Fruit fly (Drosophila melanogaster) whole organism, wandering third instar larva: Measurements from ENCODE around the gene Sdic3.
"Not testable (repeated sequence)": the region's sequence is repeated elsewhere in the genome, so short reads cannot be mapped to it uniquely, and the experiment has no call there.

ENCODE experiments used
- Abd-B ChIP-seq: fragments of >200 bp; optimal IDR thresholded peaks from 2 replicates; lab custom pipeline; 2017; ENCODE audit warnings: missing biosample characterization, missing genetic modification characterization
- CG9705 ChIP-seq: fragments of 200-800 bp; sonication (Bioruptor generic); optimal IDR thresholded peaks from 2 replicates; lab custom pipeline; 2018; ENCODE audit warnings: missing biosample characterization, mild to moderate bottlenecking, missing genetic modification characterization
- CrebA ChIP-seq: fragments of 200-800 bp; sonication (Bioruptor generic); optimal IDR thresholded peaks from 2 replicates; lab custom pipeline; 2016; ENCODE audit warnings: missing biosample characterization, mild to moderate bottlenecking, missing genetic modification characterization, borderline replicate concordance
- Dfd ChIP-seq: fragments of >200 bp; optimal IDR thresholded peaks from 2 replicates; lab custom pipeline; 2017; ENCODE audit warnings: missing biosample characterization, missing genetic modification characterization
- GATAd ChIP-seq: sonication (Bioruptor generic); optimal IDR thresholded peaks from 2 replicates; lab custom pipeline; 2016; ENCODE audit warnings: missing biosample characterization, missing genetic modification characterization
- HLH106 ChIP-seq: fragments of 200-800 bp; optimal IDR thresholded peaks from 3 replicates; lab custom pipeline; 2019; ENCODE audit warnings: missing biosample characterization, mild to moderate bottlenecking, missing genetic modification characterization, moderate library complexity
- Hnf4 ChIP-seq: fragments of 200-800 bp; sonication (Bioruptor generic); optimal IDR thresholded peaks from 2 replicates; lab custom pipeline; 2016; ENCODE audit warnings: missing biosample characterization, mild to moderate bottlenecking, missing genetic modification characterization
- Hr78 ChIP-seq: fragments of >200 bp; optimal IDR thresholded peaks from 2 replicates; lab custom pipeline; 2017; ENCODE audit warnings: missing biosample characterization, missing genetic modification characterization
- Hr83 ChIP-seq: fragments of 200-300 bp; sonication (Bioruptor generic); optimal IDR thresholded peaks from 2 replicates; lab custom pipeline; 2016; ENCODE audit warnings: missing biosample characterization, mild to moderate bottlenecking, missing genetic modification characterization, moderate library complexity; ENCODE audit not compliant: poor library complexity, severe bottlenecking
- Jra ChIP-seq: sonication (Bioruptor generic); optimal IDR thresholded peaks from 2 replicates; lab custom pipeline; 2016; ENCODE audit warnings: missing biosample characterization, missing genetic modification characterization
- Mio ChIP-seq: sonication (Bioruptor generic); optimal IDR thresholded peaks from 2 replicates; lab custom pipeline; 2016; ENCODE audit warnings: missing biosample characterization, missing genetic modification characterization
- Myc ChIP-seq: fragments of >200 bp; optimal IDR thresholded peaks from 2 replicates; lab custom pipeline; 2017
- OdsH ChIP-seq: fragments of 200-800 bp; sonication (Bioruptor generic); optimal IDR thresholded peaks from 2 replicates; lab custom pipeline; 2016; ENCODE audit warnings: missing biosample characterization, mild to moderate bottlenecking, missing genetic modification characterization
- Rel ChIP-seq, 2 experiments: fragments of 200-800 bp; sonication (Bioruptor generic) in 1 of 2; optimal IDR thresholded peaks; 2 replicates in 1 of 2; 3 replicates in 1 of 2; lab custom pipeline; 2016 to 2019; ENCODE audit warnings: mild to moderate bottlenecking in 2 of 2, missing biosample characterization in 2 of 2, missing genetic modification characterization in 2 of 2, moderate library complexity in 1 of 2
- Sp1 ChIP-seq: fragments of 200-800 bp; sonication (Bioruptor generic); optimal IDR thresholded peaks from 3 replicates; lab custom pipeline; 2019; ENCODE audit warnings: missing biosample characterization, mild to moderate bottlenecking, missing genetic modification characterization, moderate library complexity
- Vsx2 ChIP-seq: fragments of 200-300, 225-300 bp; sonication (Bioruptor generic); optimal IDR thresholded peaks from 2 replicates; lab custom pipeline; 2018; ENCODE audit warnings: missing biosample characterization, missing genetic modification characterization; ENCODE audit not compliant: partially characterized antibody
- br ChIP-seq: fragments of 200-800 bp; sonication (Bioruptor generic); optimal IDR thresholded peaks from 2 replicates; lab custom pipeline; 2016; ENCODE audit warnings: missing biosample characterization, missing genetic modification characterization
- brk ChIP-seq: fragments of 200-800 bp; sonication (Bioruptor generic); optimal IDR thresholded peaks from 2 replicates; lab custom pipeline; 2016; ENCODE audit warnings: missing biosample characterization, mild to moderate bottlenecking, missing genetic modification characterization
- dl ChIP-seq, 2 experiments: fragments of 175-275, 200-275 bp in 1 of 2; fragments of 200-275 bp in 1 of 2; sonication (Bioruptor generic); optimal IDR thresholded peaks; lab custom pipeline; 2018; ENCODE audit warnings: mild to moderate bottlenecking in 2 of 2, missing biosample characterization in 2 of 2, missing genetic modification characterization in 2 of 2, moderate library complexity in 2 of 2; ENCODE audit not compliant: partially characterized antibody in 2 of 2, insufficient read depth in 1 of 2
- dmrt93B ChIP-seq: fragments of 200-800 bp; sonication (Bioruptor generic); optimal IDR thresholded peaks from 2 replicates; lab custom pipeline; 2018; ENCODE audit warnings: missing biosample characterization, mild to moderate bottlenecking, missing genetic modification characterization
- dsf ChIP-seq: sonication (Bioruptor generic); optimal IDR thresholded peaks from 2 replicates; lab custom pipeline; 2016; ENCODE audit warnings: missing biosample characterization, missing genetic modification characterization, borderline replicate concordance
- foxo ChIP-seq, 2 experiments: fragments of 200-800 bp; sonication (Bioruptor generic); optimal IDR thresholded peaks; 2 replicates in 1 of 2; 3 replicates in 1 of 2; lab custom pipeline; 2016 to 2017; ENCODE audit warnings: missing biosample characterization in 2 of 2, missing genetic modification characterization in 2 of 2
- h ChIP-seq: fragments of 200-800 bp; sonication (Bioruptor generic); optimal IDR thresholded peaks from 3 replicates; lab custom pipeline; 2016; ENCODE audit warnings: missing biosample characterization, mild to moderate bottlenecking, missing genetic modification characterization
- jim ChIP-seq: fragments of 175-275, 200-325 bp; sonication (Bioruptor generic); optimal IDR thresholded peaks from 2 replicates; lab custom pipeline; 2016; ENCODE audit warnings: missing biosample characterization, mild to moderate bottlenecking, missing genetic modification characterization
- lola ChIP-seq: fragments of >200 bp; optimal IDR thresholded peaks from 2 replicates; lab custom pipeline; 2017; ENCODE audit warnings: missing biosample characterization, missing genetic modification characterization
- pan ChIP-seq: fragments of >200 bp; optimal IDR thresholded peaks from 2 replicates; lab custom pipeline; 2017
- psq ChIP-seq: fragments of 200-800 bp; sonication (Bioruptor generic); optimal IDR thresholded peaks from 3 replicates; lab custom pipeline; 2017; ENCODE audit warnings: missing biosample characterization, mild to moderate bottlenecking, missing genetic modification characterization, moderate library complexity
- sage ChIP-seq: fragments of 200-800 bp; sonication (Bioruptor generic); optimal IDR thresholded peaks from 2 replicates; lab custom pipeline; 2016; ENCODE audit warnings: missing biosample characterization, mild to moderate bottlenecking, missing genetic modification characterization
- sv ChIP-seq: fragments of 200-800 bp; sonication (Bioruptor generic); optimal IDR thresholded peaks from 3 replicates; lab custom pipeline; 2016; ENCODE audit warnings: missing biosample characterization, missing genetic modification characterization
- tai ChIP-seq: sonication (Bioruptor generic); optimal IDR thresholded peaks from 2 replicates; lab custom pipeline; 2016; ENCODE audit warnings: missing biosample characterization, missing genetic modification characterization
- woc ChIP-seq: sonication (Bioruptor generic); optimal IDR thresholded peaks from 2 replicates; lab custom pipeline; 2016; ENCODE audit warnings: missing biosample characterization, mild to moderate bottlenecking, missing genetic modification characterization

Sdic3 gene

dm6 chrX:20158491-20158890 lies 35.5 kb downstream of the Sdic3 start:
- no peak for TF ChIP-seq br

- TF ChIP-seq Hr83 (no peak), brk (GFP tag; lab: Kevin White, UChicago) (no peak), Mio (GFP tag; lab: Kevin White, UChicago) (no peak), br (no peak), Abd-B (GFP tag; lab: Kevin White, UChicago) (no peak), Myc (lab: Kevin White, UChicago) (no peak), Jra (GFP tag; lab: Kevin White, UChicago) (no peak), Hnf4 (GFP tag; lab: Kevin White, UChicago) (no peak), woc (GFP tag; lab: Kevin White, UChicago) (no peak), jim (no peak), sage (no peak), Dfd (GFP tag; lab: Kevin White, UChicago) (no peak), GATAd (GFP tag; lab: Kevin White, UChicago) (no peak), dsf (GFP tag; lab: Kevin White, UChicago) (no peak)
Observed at dm6 chrX:20155947-20156346, 38.1 kb downstream of the Sdic3 start.

dm6 chrX:20147693-20148174 lies 46.3 kb downstream of the Sdic3 start, which contains the start of gene aspr:
Gene aspr (plus strand): TSS chrX:20148124.
- TF ChIP-seq pan (lab: Kevin White, UChicago) (no peak), dmrt93B (GFP tag; lab: Kevin White, UChicago) (no peak), Vsx2 (GFP tag; lab: Kevin White, UChicago) (no peak)

dm6 chrX:20143088-20143487 lies 50.9 kb downstream of the Sdic3 start, which contains the start of gene Or19a:
Gene Or19a (minus strand): TSS chrX:20143188.
- not testable (repeated sequence) for TF ChIP-seq h; Rel (GFP tag; optimal IDR thresholded peaks at IDR 0.05; lab: Kevin White, UChicago); Rel (tag; optimal IDR thresholded peaks at IDR 0.05; lab: Kevin White, UChicago); CG9705 (GFP tag; lab: Kevin White, UChicago)

- TF ChIP-seq tai (GFP tag; lab: Kevin White, UChicago) (no peak), Sp1 (GFP tag; lab: Kevin White, UChicago) (no peak), dsf (GFP tag; lab: Kevin White, UChicago) (no peak), dl (GFP tag; optimal IDR thresholded peaks at IDR 0.05; lab: Kevin White, UChicago; ENCODE audit: insufficient read depth in 1 of 2, partially characterized antibody in 2 of 2) (no peak), foxo (GFP tag; optimal IDR thresholded peaks at IDR 0.05; lab: Kevin White, UChicago) (no peak), pan (lab: Kevin White, UChicago) (no peak), OdsH (GFP tag; lab: Kevin White, UChicago) (no peak), Hr78 (no peak), lola (GFP tag; lab: Kevin White, UChicago) (no peak), HLH106 (tag; lab: Kevin White, UChicago) (no peak), Myc (lab: Kevin White, UChicago) (no peak), psq (GFP tag; lab: Kevin White, UChicago) (no peak), sv (GFP tag; lab: Kevin White, UChicago) (no peak), Abd-B (GFP tag; lab: Kevin White, UChicago) (no peak), jim (no peak), CrebA (GFP tag; lab: Kevin White, UChicago) (no peak), brk (GFP tag; lab: Kevin White, UChicago) (no peak), Jra (GFP tag; lab: Kevin White, UChicago) (no peak), sage (no peak), br (no peak)
Observed at dm6 chrX:20140710-20141109, 53.3 kb downstream of the Sdic3 start, which contains the start of gene CG34332. Gene CG34332 (plus strand): TSS chrX:20141010.
